Fruit fly (Drosophila melanogaster): ENCODE results near the gene PIG-K.

Gene PIG-K

DNA sequence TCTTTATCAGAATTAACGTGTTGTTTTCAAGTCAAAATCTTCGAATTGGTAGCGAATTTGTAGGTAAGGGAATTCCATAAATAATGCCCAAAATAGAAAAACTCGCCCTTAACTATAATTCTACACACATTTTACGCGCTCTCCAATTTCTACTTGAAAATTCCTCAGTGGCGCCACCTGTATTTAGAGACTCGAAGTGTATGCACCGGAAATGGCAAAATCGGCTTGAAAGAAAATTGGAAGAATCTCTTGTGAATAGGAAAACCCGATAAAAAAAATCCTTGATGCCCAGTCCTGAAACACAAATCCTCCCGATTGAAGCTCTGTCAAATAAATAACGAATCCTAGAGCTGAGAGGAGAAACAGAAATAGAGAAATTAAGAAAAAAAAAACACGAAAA, 3.3 kb downstream of the PIG-K start (continued):
- TF ChIP-seq sima (GFP tag; optimal IDR thresholded peaks at IDR 0.05) (no peak), Atf3 (GFP tag; optimal IDR thresholded peaks at IDR 0.05) (peak; percentile 53), Bgb (GFP tag; IDR thresholded peaks at IDR 0.05; ENCODE audit: partially characterized antibody) (peak; percentile 37; the same call in 1 of the 2 replicates), crc (GFP tag; optimal IDR thresholded peaks at IDR 0.05) (peak; percentile 42), croc (GFP tag; conservative IDR thresholded peaks at IDR 0.05) (no peak), CG32772 (GFP tag; IDR thresholded peaks at IDR 0.05) (peak; percentile 52; the same call in 1 of the 2 replicates), MESR4 (GFP tag; optimal IDR thresholded peaks at IDR 0.05) (peak; percentile 12), Eip74EF (GFP tag; optimal IDR thresholded peaks at IDR 0.05) (peak in 1 of 2 experiments; percentile 64), CG1529 (GFP tag; optimal IDR thresholded peaks at IDR 0.05) (peak; percentile 60), dysf (GFP tag; IDR thresholded peaks at IDR 0.05) (peak; percentile 46; the same call in 1 of the 3 replicates), pfk (GFP tag; optimal IDR thresholded peaks at IDR 0.05) (peak; percentile 53), CG9797 (GFP tag; optimal IDR thresholded peaks at IDR 0.05) (no peak), CG9609 (GFP tag; optimal IDR thresholded peaks at IDR 0.05) (peak; percentile 55), Usf (GFP tag; optimal IDR thresholded peaks at IDR 0.05) (no peak), CG8281 (tag; optimal IDR thresholded peaks at IDR 0.05) (peak; percentile 28), inv (GFP tag; IDR thresholded peaks at IDR 0.05; ENCODE audit: partially characterized antibody) (no peak), gro (GFP tag; optimal IDR thresholded peaks at IDR 0.05) (peak; percentile 36), Hmx (GFP tag; optimal IDR thresholded peaks at IDR 0.05) (no peak), CG11456 (GFP tag; IDR thresholded peaks at IDR 0.05) (peak; percentile 73; the same call in 2 of the 3 replicates), Antp (GFP tag; optimal IDR thresholded peaks at IDR 0.05) (peak; percentile 21), CG18764 (GFP tag; optimal IDR thresholded peaks at IDR 0.05) (peak; percentile 42), CG12769 (tag; optimal IDR thresholded peaks at IDR 0.05) (no peak), CG6683 (GFP tag; optimal IDR thresholded peaks at IDR 0.05) (peak; percentile 43), gem (tag; optimal IDR thresholded peaks at IDR 0.05) (no peak), CG7745 (tag; optimal IDR thresholded peaks at IDR 0.05) (no peak), D19B (GFP tag; optimal IDR thresholded peaks at IDR 0.05) (peak; percentile 10), CG15479 (GFP tag; optimal IDR thresholded peaks at IDR 0.05) (no peak), caup (GFP tag; optimal IDR thresholded peaks at IDR 0.05; ENCODE audit: severe bottlenecking) (peak; percentile 82), CG7987 (GFP tag; optimal IDR thresholded peaks at IDR 0.05) (peak; percentile 89), HLH54F (GFP tag; optimal IDR thresholded peaks at IDR 0.05) (no peak), CG32532 (GFP tag; IDR thresholded peaks at IDR 0.05) (peak; percentile 61; the same call in 1 of the 2 replicates), toy (GFP tag; IDR thresholded peaks at IDR 0.05) (no peak; the same call in 1 of the 2 replicates), phol (tag; optimal IDR thresholded peaks at IDR 0.05) (peak; percentile 60), GATAe (GFP tag; conservative IDR thresholded peaks at IDR 0.05) (no peak), CG11093 (GFP tag; IDR thresholded peaks at IDR 0.05) (no peak), ERR (GFP tag; optimal IDR thresholded peaks at IDR 0.05) (no peak), Sox102F (GFP tag; optimal IDR thresholded peaks at IDR 0.05) (no peak), Aef1 (GFP tag; IDR thresholded peaks at IDR 0.05) (0 out of 3 replicates have a peak, but pooled peaks have one; percentile 19), CG17328 (GFP tag; IDR thresholded peaks at IDR 0.05) (0 out of 2 replicates have a peak, but pooled peaks have one; percentile 15), hbn (GFP tag; IDR thresholded peaks at IDR 0.05; ENCODE audit: partially characterized antibody) (no peak), tap (tag; optimal IDR thresholded peaks at IDR 0.05) (peak; percentile 35), Camta (GFP tag; optimal IDR thresholded peaks at IDR 0.05) (peak; percentile 78), CHES-1-like (GFP tag; optimal IDR thresholded peaks at IDR 0.05) (peak; percentile 42), CG31224 (GFP tag; IDR thresholded peaks at IDR 0.05) (0 out of 2 replicates have a peak, but pooled peaks have one; percentile 11), CG12659 (GFP tag; optimal IDR thresholded peaks at IDR 0.05) (peak; percentile 72), lmd (GFP tag; IDR thresholded peaks at IDR 0.05) (peak; percentile 40; the same call in 1 of the 2 replicates), CG42726 (GFP tag; IDR thresholded peaks at IDR 0.05; ENCODE audit: partially characterized antibody) (no peak), prd (optimal IDR thresholded peaks at IDR 0.05) (no peak), prd (GFP tag; IDR thresholded peaks at IDR 0.05) (no peak), klu (GFP tag; IDR thresholded peaks at IDR 0.05) (no peak)
